Worm (Caenorhabditis elegans) whole organism, young adult: ENCODE results near the gene znf-593.
"Not testable (repeated sequence)": the region's sequence is repeated elsewhere in the genome, so short reads cannot be mapped to it uniquely, and the experiment has no call there.

ENCODE experiments used
- C17E4.6 ChIP-seq: fragments of 200-800 bp; sonication (Bioruptor generic); IDR thresholded peaks from 2 replicates; pipeline ENCODE4 v1.3.6; 2022; ENCODE audit warnings: missing genetic modification reagents, missing genetic modification characterization, missing compliant biosample characterization
- Y79H2A.3 ChIP-seq: fragments of 200-800 bp; sonication (Bioruptor generic); conservative IDR thresholded peaks from 2 replicates; pipeline ENCODE4 v1.3.6; 2022; ENCODE audit warnings: missing genetic modification reagents, missing genetic modification characterization, missing compliant biosample characterization
- ama-1 ChIP-seq, 3 experiments: fragments of 150-350 bp in 1 of 3; sonication (generic microtip) in 2 of 3; optimal IDR thresholded peaks; 2 replicates each; lab custom pipeline; 2014 to 2018; ENCODE audit warnings: missing biosample characterization in 2 of 3, missing genetic modification characterization in 2 of 3, missing genetic modification reagents in 2 of 3
- egrh-3 ChIP-seq: fragments of 200-800 bp; sonication (Bioruptor generic); IDR thresholded peaks from 2 replicates; pipeline ENCODE4 v1.3.6; 2022; ENCODE audit warnings: missing genetic modification reagents, missing genetic modification characterization, missing compliant biosample characterization
- gei-17 ChIP-seq: fragments of 200-800 bp; sonication (Bioruptor generic); optimal IDR thresholded peaks from 2 replicates; lab custom pipeline; 2018; ENCODE audit warnings: mild to moderate bottlenecking, missing genetic modification characterization, missing compliant biosample characterization
- him-1 ChIP-seq: sonication (generic microtip); optimal IDR thresholded peaks from 2 replicates; lab custom pipeline; 2016; ENCODE audit warnings: missing genotype, missing genetic modification reagents, missing genetic modification characterization, missing compliant biosample characterization
- lin-26 ChIP-seq: fragments of 200-800 bp; sonication (Bioruptor generic); IDR thresholded peaks from 2 replicates; pipeline ENCODE4 v1.3.6; 2022; ENCODE audit warnings: missing genetic modification reagents, missing genetic modification characterization, missing compliant biosample characterization
- lin-35 ChIP-seq, 3 experiments: fragments of 150-350 bp in 2 of 3; sonication (generic microtip) in 1 of 3; optimal IDR thresholded peaks; 2 replicates each; lab custom pipeline; 2014 to 2018; ENCODE audit warnings: missing biosample characterization in 3 of 3, missing genetic modification characterization in 3 of 3, missing genetic modification reagents in 3 of 3
- lir-1 ChIP-seq: fragments of 200-800 bp; sonication (Bioruptor generic); conservative IDR thresholded peaks from 2 replicates; pipeline ENCODE4 v1.3.6; 2022; ENCODE audit warnings: missing genetic modification reagents, missing genetic modification characterization, missing compliant biosample characterization
- nfya-1 ChIP-seq: sonication (generic microtip); optimal IDR thresholded peaks from 2 replicates; lab custom pipeline; 2017; ENCODE audit warnings: antibody characterized with exemption, missing compliant biosample characterization, missing genetic modification characterization, borderline replicate concordance; ENCODE audit not compliant: insufficient read depth
- nfyb-1 ChIP-seq: fragments of 200-800 bp; sonication (Bioruptor generic); IDR thresholded peaks from 2 replicates; pipeline ENCODE4 v1.3.6; 2022; ENCODE audit warnings: missing genetic modification reagents, missing genetic modification characterization, missing compliant biosample characterization
- pha-4 ChIP-seq: fragments of 150-350 bp; sonication (generic microtip); optimal IDR thresholded peaks from 2 replicates; lab custom pipeline; 2014; ENCODE audit warnings: missing biosample characterization, missing genetic modification reagents, missing genetic modification characterization
- sea-2 ChIP-seq: fragments of 200-800 bp; sonication (Bioruptor generic); IDR thresholded peaks from 2 replicates; pipeline ENCODE4 v1.3.6; 2022; ENCODE audit warnings: missing genetic modification characterization, missing compliant biosample characterization
- ztf-22 ChIP-seq: fragments of 200-800 bp; sonication (Bioruptor generic); optimal IDR thresholded peaks from 2 replicates; lab custom pipeline; 2018; ENCODE audit warnings: mild to moderate bottlenecking, missing genetic modification characterization, moderate library complexity, missing compliant biosample characterization

DNA sequence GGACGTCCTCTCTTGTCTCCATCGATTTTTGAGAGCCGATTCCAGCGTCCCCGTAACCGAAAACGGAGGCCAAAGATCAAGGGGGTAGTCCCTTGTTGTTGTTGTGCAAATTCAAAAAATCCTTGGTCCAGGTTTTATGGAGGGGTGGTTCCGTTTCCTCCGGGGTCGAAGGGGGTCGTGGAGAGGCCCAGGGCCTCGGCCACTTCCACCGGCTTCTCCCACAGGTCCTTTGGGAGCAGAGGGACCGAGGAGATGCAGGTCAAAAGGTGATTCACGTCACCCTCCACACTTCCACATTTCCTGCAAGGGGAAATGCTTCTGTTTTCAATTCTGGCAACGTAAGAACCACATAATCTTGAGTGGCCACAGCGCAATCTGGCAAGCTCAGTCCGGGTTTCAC, 34.8 kb downstream of the znf-593 start, which contains the start of gene fbxb-22:
- not testable (repeated sequence) for TF ChIP-seq lir-1 (GFP tag; lab: Robert Waterston, UW); nfya-1 (tag; lab: Kevin White, UChicago); gei-17 (GFP tag; lab: Kevin White, UChicago); Y79H2A.3 (GFP tag; lab: Robert Waterston, UW); C17E4.6 (GFP tag; lab: Robert Waterston, UW); him-1 (tag; lab: Kevin White, UChicago); lin-35 (GFP tag; optimal IDR thresholded peaks at IDR 0.05; lab: Kevin White, UChicago); sea-2; ztf-22; pha-4; nfyb-1; ama-1 (optimal IDR thresholded peaks at IDR 0.05; lab: Kevin White, UChicago); ama-1 (GFP tag; optimal IDR thresholded peaks at IDR 0.05; lab: Kevin White, UChicago); lin-26 (GFP tag; lab: Robert Waterston, UW)
- peak; percentile 68; the same call in 1 of the 2 replicates for TF ChIP-seq egrh-3 (GFP tag; lab: Robert Waterston, UW)
